Fruit fly (Drosophila melanogaster) whole organism: Measurements from ENCODE around the gene CG3662.

ENCODE experiments used
- CG8478 ChIP-seq: fragments of >200 bp; optimal IDR thresholded peaks from 2 replicates; lab custom pipeline; 2018; ENCODE audit warnings: inconsistent platforms
- Dll ChIP-seq: fragments of >200 bp; optimal IDR thresholded peaks from 2 replicates; lab custom pipeline; 2017
- EcR ChIP-seq, 2 experiments: fragments of >200 bp; optimal IDR thresholded peaks; 2 replicates each; lab custom pipeline; 2017; ENCODE audit warnings: missing biosample characterization in 2 of 2, missing genetic modification characterization in 2 of 2, missing genetic modification reagents in 2 of 2
- pan ChIP-seq: fragments of >200 bp; optimal IDR thresholded peaks from 2 replicates; lab custom pipeline; 2017
- psq ChIP-seq: fragments of >200 bp; optimal IDR thresholded peaks from 2 replicates; lab custom pipeline; 2017
- usp ChIP-seq: fragments of >200 bp; optimal IDR thresholded peaks from 2 replicates; lab custom pipeline; 2017; ENCODE audit warnings: missing biosample characterization, missing genetic modification characterization, mixed read lengths

DNA sequence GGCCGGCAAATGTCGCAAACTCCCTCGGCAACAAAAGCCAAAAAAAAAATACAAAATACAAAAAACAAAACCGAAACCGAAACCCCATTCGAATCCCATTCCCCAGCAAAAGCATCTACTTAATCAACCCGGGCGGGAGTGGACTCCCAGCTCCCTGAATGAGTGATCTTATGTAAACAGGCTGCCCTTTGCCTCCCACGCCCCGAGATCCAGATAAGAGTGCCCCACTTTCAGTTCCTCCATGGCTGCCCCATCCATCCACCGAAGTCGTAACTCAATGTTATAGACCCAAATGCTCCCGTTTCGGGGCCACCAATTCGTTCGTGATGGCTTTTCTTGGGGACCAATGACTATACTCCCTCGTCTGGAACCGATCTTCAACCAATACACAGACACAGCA, 6.0 kb downstream of the CG3662 start:
- no peak for TF ChIP-seq usp (GFP tag; lab: Kevin White, UChicago)
- TF ChIP-seq EcR (GFP tag; optimal IDR thresholded peaks at IDR 0.05; lab: Kevin White, UChicago) = no peak
- no peak for TF ChIP-seq CG8478 (lab: Kevin White, UChicago)
- TF ChIP-seq psq (lab: Kevin White, UChicago) = no peak
- no peak for TF ChIP-seq Dll (lab: Kevin White, UChicago)
- TF ChIP-seq pan (lab: Kevin White, UChicago) = no peak
